Fruit fly (Drosophila melanogaster): ENCODE measurements around the gene Gagr.

DNA sequence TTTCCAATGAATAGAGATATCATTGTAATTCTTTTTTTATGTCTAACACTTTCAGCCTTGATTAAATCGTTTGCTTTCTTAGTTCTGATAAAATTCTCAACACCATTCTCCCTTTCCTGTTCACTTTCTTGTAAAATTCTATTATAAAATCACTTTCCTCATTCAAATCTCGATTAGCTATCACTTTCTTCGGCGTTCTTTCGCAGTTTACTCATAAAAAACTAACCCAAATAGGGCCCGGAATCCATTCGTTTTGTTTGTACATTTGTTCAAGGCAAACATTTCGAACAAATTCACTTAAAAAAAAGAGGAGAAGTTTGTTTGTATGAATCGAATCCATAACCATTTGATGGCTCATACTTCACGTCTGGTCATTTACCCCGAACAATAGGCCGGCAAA is 39.2 kb downstream of the Gagr start:
- no peak for TF ChIP-seq h (optimal IDR thresholded peaks at IDR 0.05)
- TF ChIP-seq psq (optimal IDR thresholded peaks at IDR 0.05): no peak
- no peak for TF ChIP-seq insv (optimal IDR thresholded peaks at IDR 0.05)
- no peak for TF ChIP-seq ttk (optimal IDR thresholded peaks at IDR 0.05)
- TF ChIP-seq Myc (optimal IDR thresholded peaks at IDR 0.05): no peak
- no peak for TF ChIP-seq Sin3A (optimal IDR thresholded peaks at IDR 0.05)
